Fruit fly (Drosophila melanogaster) S2 (cell line): Measurements from ENCODE around the gene LeuRS.
A peak's percentile ranks its signal among the peaks of the same experiment; 100 is the strongest.

ENCODE experiments used
- CG8478 ChIP-seq: fragments of >200 bp; optimal IDR thresholded peaks from 2 replicates; lab custom pipeline; 2018
- CTCF ChIP-seq, 2 experiments: fragments of >200 bp; optimal IDR thresholded peaks; 2 replicates each; lab custom pipeline; 2018

LeuRS gene

DNA sequence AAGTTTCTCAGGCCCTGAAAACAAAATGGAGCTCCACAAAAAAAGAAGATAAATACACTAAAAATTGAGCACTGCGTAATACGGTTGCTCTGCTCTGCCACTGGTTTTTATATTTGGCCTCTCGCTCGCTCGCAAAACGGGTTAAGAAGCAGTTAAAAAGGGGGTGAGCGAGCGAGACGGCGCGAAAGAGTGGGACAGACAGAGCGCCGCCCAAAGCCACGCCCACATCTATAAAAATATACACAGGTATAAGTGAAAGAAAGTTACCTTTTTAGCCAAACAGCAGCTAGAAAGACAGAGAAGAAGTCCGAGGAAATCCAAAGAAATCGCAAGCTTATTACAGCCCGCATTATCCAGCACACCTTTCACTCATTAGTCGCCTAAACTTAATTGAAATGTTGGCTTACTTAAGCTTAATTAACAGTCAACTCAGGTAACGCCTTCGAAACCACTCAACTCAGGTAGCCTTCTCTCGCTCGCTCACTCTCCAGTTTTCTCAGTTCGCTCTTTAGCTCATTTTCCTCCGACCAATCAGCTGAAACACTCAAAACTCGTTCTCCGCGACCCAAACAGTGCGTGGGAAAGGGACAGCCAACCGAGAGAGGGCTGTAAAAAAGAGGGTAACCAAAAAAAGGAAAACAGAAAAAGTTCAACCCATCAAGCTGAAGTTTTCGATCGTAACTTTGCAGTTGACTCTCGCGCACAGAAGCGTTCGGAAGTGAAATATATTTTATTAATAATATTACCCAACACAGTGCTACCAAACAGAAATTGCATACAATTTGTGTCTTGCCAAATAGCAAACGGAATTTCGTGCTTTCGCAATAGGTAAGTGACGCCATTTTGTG lies 24.3 kb upstream of the LeuRS start, which contains the start of gene drm:
Gene drm (plus strand): TSS at position 684 of the 848 bp plus-strand sequence.
- TF ChIP-seq CG8478 (lab: Kevin White, UChicago) (no peak), CTCF (optimal IDR thresholded peaks at IDR 0.05; lab: Kevin White, UChicago) (no peak)

DNA sequence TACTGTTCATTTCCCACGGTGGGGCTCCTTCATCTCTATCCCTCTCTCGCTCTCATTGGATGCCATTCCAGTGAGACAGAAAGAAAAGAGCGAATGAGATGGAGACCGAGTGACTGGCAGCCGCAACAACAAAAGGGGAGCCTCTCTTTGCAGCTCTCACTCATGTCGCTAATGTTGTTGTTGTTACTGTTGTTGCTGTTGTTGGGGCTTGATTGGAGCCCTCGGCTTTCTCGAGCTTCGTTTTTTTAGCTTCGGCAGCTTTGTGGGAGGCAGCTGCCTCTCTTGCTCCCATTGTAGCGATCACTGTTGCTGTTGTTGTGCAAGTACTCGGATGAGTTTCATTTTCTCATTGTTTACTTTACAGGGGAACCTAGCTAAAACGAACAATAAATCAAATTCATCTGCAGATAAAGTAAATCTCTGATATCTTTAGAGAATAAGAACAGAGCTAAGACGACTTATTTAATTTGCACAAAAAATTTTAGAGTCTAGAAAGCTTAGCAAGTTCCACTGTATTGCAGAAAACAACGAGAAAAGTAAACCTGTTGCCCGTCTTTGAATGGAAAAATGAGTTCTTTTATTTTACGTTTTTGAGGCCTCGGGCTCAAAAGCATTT lies 19.9 kb upstream of the LeuRS start:
- TF ChIP-seq CTCF (optimal IDR thresholded peaks at IDR 0.05; lab: Kevin White, UChicago) (no peak), CG8478 (lab: Kevin White, UChicago) (no peak)

- TF ChIP-seq CG8478 (lab: Kevin White, UChicago) (no peak), CTCF (optimal IDR thresholded peaks at IDR 0.05; lab: Kevin White, UChicago) (no peak)
Observed at dm6 chr2L:3532973-3533525, 18.6 kb upstream of the LeuRS start.

DNA sequence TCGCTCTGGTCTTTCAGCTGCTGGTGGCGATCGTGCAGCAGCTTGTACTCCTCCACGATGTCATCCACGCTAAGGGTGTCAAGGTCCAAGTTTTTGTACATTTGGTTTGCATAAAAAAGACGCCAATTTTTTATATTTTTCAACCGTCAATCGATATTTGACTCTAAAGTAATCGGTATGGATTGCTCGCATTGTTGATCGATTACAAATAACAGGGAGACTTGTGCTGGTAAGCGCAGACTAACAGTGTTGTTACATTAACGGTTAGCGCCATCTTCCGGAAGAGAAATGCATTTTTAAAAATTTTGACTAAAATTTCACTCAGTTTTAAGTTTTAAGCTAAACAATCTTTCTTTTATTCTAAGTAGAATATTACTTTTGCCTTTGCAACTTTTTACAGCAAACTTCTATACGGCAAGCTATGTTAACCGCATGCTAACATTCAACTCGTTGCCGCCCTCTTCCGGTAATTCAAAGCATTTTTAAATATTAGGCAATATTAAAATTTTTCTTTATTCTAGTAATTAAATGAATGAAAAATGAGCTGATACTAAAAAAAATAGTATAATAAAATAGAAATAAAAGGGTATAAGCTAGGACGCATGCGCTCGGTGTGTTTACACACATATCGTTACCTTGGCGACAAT lies 15.9 kb upstream of the LeuRS start, which contains the start of the genes Spindly and IFT57:
Gene Spindly (minus strand): TSS at position 132 of the 647 bp plus-strand sequence.
Gene IFT57 (plus strand): TSS at position 604 of the 647 bp plus-strand sequence.
- TF ChIP-seq CG8478 (lab: Kevin White, UChicago), result no peak
- peak; percentile 84 to 88 for TF ChIP-seq CTCF (optimal IDR thresholded peaks at IDR 0.05; lab: Kevin White, UChicago)

dm6 chr2L:3524729-3525181 lies 10.3 kb upstream of the LeuRS start, which contains the start of gene CG8852:
Gene CG8852, plus strand, starts transcription at chr2L:3525131.
- no peak for TF ChIP-seq CTCF (optimal IDR thresholded peaks at IDR 0.05; lab: Kevin White, UChicago)
- no peak for TF ChIP-seq CG8478 (lab: Kevin White, UChicago)

DNA sequence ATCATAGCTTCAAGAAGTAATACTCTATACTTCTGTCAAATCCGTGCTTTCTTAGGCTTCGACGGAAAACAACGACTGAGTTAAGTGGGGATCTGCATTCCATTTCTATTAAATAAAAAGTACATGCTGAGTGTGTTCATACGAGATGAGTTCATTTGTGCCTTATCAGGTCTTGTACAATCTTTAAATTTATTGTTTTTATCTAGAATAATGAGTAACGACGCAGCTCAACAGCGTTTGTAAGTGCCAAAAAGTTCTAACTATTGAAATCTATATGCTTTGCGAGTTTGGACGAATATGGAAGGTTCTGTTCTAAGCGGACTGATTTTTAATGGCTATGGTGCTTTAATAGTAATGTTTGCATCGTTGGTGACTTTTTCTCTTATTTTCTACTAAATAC lies 9.5 kb upstream of the LeuRS start, which contains the start of gene Sr-CIV:
Gene Sr-CIV (minus strand): TSS at position 101 of the 400 bp plus-strand sequence.
- TF ChIP-seq CG8478 (lab: Kevin White, UChicago) (no peak), CTCF (optimal IDR thresholded peaks at IDR 0.05; lab: Kevin White, UChicago) (no peak)

DNA sequence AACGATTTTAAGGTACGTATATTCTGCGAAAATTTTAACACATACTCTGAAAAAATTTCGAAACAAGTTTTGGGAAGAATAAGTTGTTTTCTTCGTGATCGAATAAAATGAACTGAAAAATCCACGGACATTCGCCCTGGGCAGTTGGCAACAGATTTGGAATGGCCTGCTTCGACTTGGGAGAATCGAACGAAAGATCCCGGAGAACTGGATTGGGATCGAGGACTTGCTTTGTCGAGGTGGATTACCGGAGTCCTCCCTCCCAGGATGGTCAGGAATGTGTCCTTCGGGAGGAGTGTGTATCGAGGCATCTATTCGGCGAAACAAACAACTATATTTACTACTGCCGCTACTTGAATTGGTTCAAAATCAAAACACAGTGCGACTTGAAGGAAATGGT lies 5.1 kb upstream of the LeuRS start, which contains the start of the genes CG3213 and CG8851:
Gene CG3213 (minus strand): TSS at position 101 of the 400 bp plus-strand sequence.
Gene CG8851 (plus strand): TSS at position 127 of the 400 bp plus-strand sequence.
- TF ChIP-seq CG8478 (lab: Kevin White, UChicago), result no peak
- no peak for TF ChIP-seq CTCF (optimal IDR thresholded peaks at IDR 0.05; lab: Kevin White, UChicago)

dm6 chr2L:3510002-3510401 lies 4.5 kb downstream of the LeuRS start, which contains the start of gene CG31954:
Gene CG31954, minus strand, starts transcription at chr2L:3510102.
- TF ChIP-seq CG8478 (lab: Kevin White, UChicago) (no peak), CTCF (optimal IDR thresholded peaks at IDR 0.05; lab: Kevin White, UChicago) (no peak)

dm6 chr2L:3507209-3508164 lies 7.0 kb downstream of the LeuRS start, which contains the start of gene tim:
Gene tim, minus strand, starts transcription at chr2L:3508119.
- no peak for TF ChIP-seq CG8478 (lab: Kevin White, UChicago)
- TF ChIP-seq CTCF (optimal IDR thresholded peaks at IDR 0.05; lab: Kevin White, UChicago), result no peak

DNA sequence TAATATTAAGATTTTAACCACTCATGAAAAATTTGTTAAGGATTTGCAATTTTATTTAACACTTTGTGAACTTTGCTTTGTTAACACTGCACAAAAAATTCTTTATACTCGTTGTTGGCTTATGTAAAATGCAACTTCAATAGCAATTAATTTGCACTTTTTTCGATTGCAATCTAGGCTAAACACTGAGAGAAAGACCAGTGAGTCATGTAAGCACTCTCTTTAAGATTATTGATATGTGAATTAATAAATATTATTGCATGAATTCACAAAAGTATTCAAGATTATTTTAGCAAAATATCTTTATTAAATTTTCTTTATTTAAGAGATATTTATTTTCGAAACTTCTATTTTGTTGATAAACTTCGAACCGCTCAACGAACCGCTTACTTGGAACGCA lies 7.7 kb downstream of the LeuRS start:
- TF ChIP-seq CTCF (optimal IDR thresholded peaks at IDR 0.05; lab: Kevin White, UChicago) (no peak), CG8478 (lab: Kevin White, UChicago) (no peak)

DNA sequence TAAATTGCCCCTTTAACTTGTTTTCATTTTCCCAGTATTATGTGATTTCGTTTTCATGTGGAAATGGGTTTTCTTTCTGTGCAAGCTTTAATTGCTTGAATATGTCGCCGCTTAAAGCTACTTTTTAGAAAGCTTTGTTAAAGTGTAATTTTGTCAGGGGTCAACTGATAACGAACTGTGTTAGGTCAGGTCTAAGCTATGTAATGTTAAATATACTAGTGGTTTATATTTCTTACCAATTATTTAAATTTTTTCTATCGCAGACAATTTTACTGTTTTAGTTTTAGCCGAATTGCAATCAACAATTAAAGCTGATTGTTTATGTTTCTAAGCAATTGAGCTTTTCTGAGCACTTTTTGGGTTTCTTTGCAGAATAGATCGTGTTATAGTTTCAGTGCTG lies 8.1 kb downstream of the LeuRS start:
- TF ChIP-seq CG8478 (lab: Kevin White, UChicago) (no peak), CTCF (optimal IDR thresholded peaks at IDR 0.05; lab: Kevin White, UChicago) (no peak)

DNA sequence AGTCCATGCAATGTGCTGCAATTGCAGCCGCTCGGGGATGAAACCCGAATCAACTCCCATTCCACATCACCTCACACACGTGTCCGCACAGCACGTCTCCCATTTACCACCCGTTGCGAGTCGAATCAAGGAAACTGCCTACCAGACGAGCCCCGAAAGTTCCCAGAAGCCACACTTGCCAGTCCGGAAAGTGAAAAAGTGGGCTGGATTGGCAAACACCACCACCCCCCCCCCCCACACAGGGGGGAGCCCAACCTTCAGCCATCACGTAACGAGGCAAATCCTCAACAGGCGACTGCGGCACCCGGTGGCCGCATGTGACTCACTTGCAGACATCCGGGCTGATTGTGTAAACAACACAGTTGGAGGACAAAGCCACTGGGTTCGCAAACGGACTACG lies 9.6 kb downstream of the LeuRS start:
- TF ChIP-seq CG8478 (lab: Kevin White, UChicago) (no peak), CTCF (optimal IDR thresholded peaks at IDR 0.05; lab: Kevin White, UChicago) (no peak)

- no peak for TF ChIP-seq CTCF (optimal IDR thresholded peaks at IDR 0.05; lab: Kevin White, UChicago)
- no peak for TF ChIP-seq CG8478 (lab: Kevin White, UChicago)
Observed at dm6 chr2L:3495465-3495864, 19.0 kb downstream of the LeuRS start.
